Worm (Caenorhabditis elegans): ENCODE data around the gene msi-1.

ce11 chrIII:3986368-3986767 is 10.2 kb upstream of the msi-1 start, which contains the start of gene Y1A5A.1:
- TF ChIP-seq him-1 (tag; optimal IDR thresholded peaks at IDR 0.05) = no peak
- no peak for TF ChIP-seq dao-5 (tag; optimal IDR thresholded peaks at IDR 0.05)
- TF ChIP-seq W03F9.2 (tag; optimal IDR thresholded peaks at IDR 0.05) = no peak

Measured in whole organism, L4/young adult.